Worm (Caenorhabditis elegans): ENCODE data around the gene fozi-1.

fozi-1 gene

DNA sequence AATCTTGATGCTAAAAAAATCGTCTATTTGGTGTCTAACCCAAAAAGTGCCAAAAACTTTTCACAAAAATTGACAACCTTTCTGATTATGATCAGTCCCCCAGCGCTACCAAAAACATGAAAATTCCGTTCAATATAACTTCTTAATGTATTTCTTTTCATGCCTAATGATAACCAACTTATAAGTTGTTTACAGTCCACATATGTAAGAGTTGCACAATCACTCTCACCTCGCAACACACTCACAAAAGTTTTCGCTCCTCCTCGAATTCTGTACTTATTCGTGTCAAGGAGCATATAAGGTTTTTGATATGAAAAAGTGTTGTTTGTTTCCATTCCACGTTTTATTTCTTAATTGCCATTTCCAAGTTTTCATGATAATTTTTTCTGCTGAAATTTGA, 7.0 kb downstream of the fozi-1 start:
- TF ChIP-seq sdc-2 (tag; optimal IDR thresholded peaks at IDR 0.05), result no peak
- no peak for TF ChIP-seq ceh-22 (tag; optimal IDR thresholded peaks at IDR 0.05)
- no peak for TF ChIP-seq pat-9 (tag; optimal IDR thresholded peaks at IDR 0.05)
- TF ChIP-seq hlh-15 (tag; optimal IDR thresholded peaks at IDR 0.05), result no peak
- no peak for TF ChIP-seq ceh-19 (GFP tag; optimal IDR thresholded peaks at IDR 0.05)
- no peak for TF ChIP-seq sox-2 (GFP tag; IDR thresholded peaks at IDR 0.05)
- TF ChIP-seq nfya-1 (tag; optimal IDR thresholded peaks at IDR 0.05), result no peak
- TF ChIP-seq nhr-232 (tag; optimal IDR thresholded peaks at IDR 0.05), result no peak
- TF ChIP-seq ceh-18 (tag; optimal IDR thresholded peaks at IDR 0.05), result no peak
- TF ChIP-seq eyg-1 (tag; optimal IDR thresholded peaks at IDR 0.05), result no peak
- no peak for TF ChIP-seq fkh-6 (tag; optimal IDR thresholded peaks at IDR 0.05)

DNA sequence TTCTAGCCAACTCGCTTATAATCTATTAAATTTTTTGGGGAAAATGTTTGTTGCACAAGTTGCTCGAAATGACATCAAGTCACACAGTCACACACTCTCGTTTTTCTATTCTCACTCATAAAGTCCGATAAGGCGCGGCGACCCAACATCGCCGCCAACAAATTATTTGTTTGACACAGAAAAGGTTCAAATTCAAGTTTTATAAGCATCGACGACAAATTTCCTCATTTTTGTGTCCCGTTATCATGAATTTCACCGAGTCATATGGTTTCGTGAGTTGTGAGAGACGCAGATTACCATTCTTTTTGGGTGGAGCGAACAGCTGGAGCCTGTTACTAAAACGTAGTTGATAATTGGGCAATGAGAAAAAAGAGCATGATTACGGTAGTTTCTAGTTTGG, 8.2 kb downstream of the fozi-1 start:
- TF ChIP-seq nhr-11 (tag; optimal IDR thresholded peaks at IDR 0.05) (no peak), ceh-9 (tag; optimal IDR thresholded peaks at IDR 0.05) (no peak), zip-5 (tag; optimal IDR thresholded peaks at IDR 0.05) (no peak), fkh-6 (tag; optimal IDR thresholded peaks at IDR 0.05) (no peak), madf-2 (tag; optimal IDR thresholded peaks at IDR 0.05) (no peak), lim-6 (tag; optimal IDR thresholded peaks at IDR 0.05) (no peak), eyg-1 (tag; optimal IDR thresholded peaks at IDR 0.05) (no peak), ceh-31 (tag; optimal IDR thresholded peaks at IDR 0.05) (no peak), syd-9 (tag; optimal IDR thresholded peaks at IDR 0.05) (no peak), lin-11 (tag; optimal IDR thresholded peaks at IDR 0.05) (no peak), fax-1 (tag; optimal IDR thresholded peaks at IDR 0.05) (no peak), nfya-1 (tag; optimal IDR thresholded peaks at IDR 0.05) (no peak)

ce11 chrIII:9297345-9297744, 15.8 kb downstream of the fozi-1 start, which contains the start of gene K01B6.4:
TSS of gene K01B6.4 (minus strand) at chrIII:9297445.
- no peak for TF ChIP-seq unc-3 (GFP tag; conservative IDR thresholded peaks at IDR 0.05)
- no peak for TF ChIP-seq unc-3 (tag; optimal IDR thresholded peaks at IDR 0.05)
- no peak for TF ChIP-seq sox-4 (tag; optimal IDR thresholded peaks at IDR 0.05)
- no peak for TF ChIP-seq pag-3 (tag; optimal IDR thresholded peaks at IDR 0.05; ENCODE audit: borderline replicate concordance)
- TF ChIP-seq pat-9 (tag; optimal IDR thresholded peaks at IDR 0.05), result no peak
- TF ChIP-seq ahr-1 (tag; optimal IDR thresholded peaks at IDR 0.05), result no peak
- no peak for TF ChIP-seq nhr-232 (tag; optimal IDR thresholded peaks at IDR 0.05)
- TF ChIP-seq eyg-1 (tag; optimal IDR thresholded peaks at IDR 0.05), result no peak

- no peak for TF ChIP-seq tbx-2 (tag; optimal IDR thresholded peaks at IDR 0.05)
- no peak for TF ChIP-seq ceh-6 (GFP tag; optimal IDR thresholded peaks at IDR 0.05)
- no peak for TF ChIP-seq pat-9 (tag; optimal IDR thresholded peaks at IDR 0.05)
- no peak for TF ChIP-seq nhr-11 (tag; optimal IDR thresholded peaks at IDR 0.05)
- TF ChIP-seq ceh-14 (tag; optimal IDR thresholded peaks at IDR 0.05), result no peak
- TF ChIP-seq che-1 (tag; optimal IDR thresholded peaks at IDR 0.05), result no peak
- TF ChIP-seq ceh-19 (GFP tag; optimal IDR thresholded peaks at IDR 0.05), result no peak
- TF ChIP-seq unc-42 (tag; optimal IDR thresholded peaks at IDR 0.05), result no peak
- TF ChIP-seq pqm-1 (tag; optimal IDR thresholded peaks at IDR 0.05), result no peak
- no peak for TF ChIP-seq sox-4 (tag; optimal IDR thresholded peaks at IDR 0.05)
- TF ChIP-seq C38D4.7 (GFP tag; optimal IDR thresholded peaks at IDR 0.05), result no peak
- no peak for TF ChIP-seq fax-1 (tag; optimal IDR thresholded peaks at IDR 0.05)
- TF ChIP-seq pax-1 (tag; optimal IDR thresholded peaks at IDR 0.05), result no peak
- no peak for TF ChIP-seq npax-4 (tag; optimal IDR thresholded peaks at IDR 0.05)
These were observed 17.5 kb downstream of the fozi-1 start for ce11 chrIII:9299116-9299515.

ce11 chrIII:9299919-9300318, 18.3 kb downstream of the fozi-1 start, which contains the start of gene K01B6.3:
TSS of gene K01B6.3 (plus strand) at chrIII:9300219.
- TF ChIP-seq unc-3 (GFP tag; conservative IDR thresholded peaks at IDR 0.05) (no peak), unc-3 (tag; optimal IDR thresholded peaks at IDR 0.05) (no peak), tbx-7 (tag; optimal IDR thresholded peaks at IDR 0.05) (no peak), ceh-19 (GFP tag; optimal IDR thresholded peaks at IDR 0.05) (no peak), K02D7.2 (tag; optimal IDR thresholded peaks at IDR 0.05) (no peak), elt-4 (tag; optimal IDR thresholded peaks at IDR 0.05) (no peak)
